Fruit fly (Drosophila melanogaster): ENCODE data around the gene CG13690.

The CG13690 gene

DNA sequence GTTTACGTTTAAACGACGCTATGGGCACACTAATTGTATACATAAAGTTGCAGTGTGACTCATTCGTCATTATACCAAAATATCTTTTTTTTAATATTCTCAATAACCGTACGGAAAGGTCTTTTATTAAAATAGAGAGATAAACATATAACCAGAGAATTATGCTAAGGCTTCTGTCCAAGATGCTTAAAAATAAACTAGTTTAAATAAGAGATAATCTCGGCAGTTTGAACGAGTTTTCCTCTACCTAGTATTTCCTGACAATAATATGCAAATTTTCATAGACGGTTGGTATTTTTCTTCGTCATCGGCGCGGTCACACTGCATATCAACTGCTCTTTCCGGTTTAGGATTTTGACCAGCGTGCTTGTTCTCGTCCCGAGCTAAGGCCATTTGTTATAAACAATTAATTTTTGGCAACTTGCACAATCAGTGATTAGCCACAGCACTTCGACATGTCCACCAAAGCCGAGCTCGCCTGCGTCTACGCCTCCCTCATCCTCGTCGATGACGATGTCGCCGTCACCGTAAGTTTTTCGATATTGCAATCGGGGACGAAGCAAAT is at the start of gene CG13690, which contains the start of gene RpLP1:
Gene CG13690 (minus strand): TSS at position 33 of the 565 bp plus-strand sequence.
Gene RpLP1 (plus strand): TSS at position 333 of the 565 bp plus-strand sequence.
- TF ChIP-seq Lpt (GFP tag; optimal IDR thresholded peaks at IDR 0.05) (no peak), net (GFP tag; optimal IDR thresholded peaks at IDR 0.05) (peak; percentile 76), CG31627 (GFP tag; optimal IDR thresholded peaks at IDR 0.05) (peak; percentile 42), CG9139 (GFP tag; optimal IDR thresholded peaks at IDR 0.05) (peak; percentile 64), acj6 (GFP tag; optimal IDR thresholded peaks at IDR 0.05) (peak; percentile 61), pdm3 (GFP tag; optimal IDR thresholded peaks at IDR 0.05) (peak; percentile 74), CG34406 (GFP tag; optimal IDR thresholded peaks at IDR 0.05) (peak; percentile 71), CG6808 (GFP tag; optimal IDR thresholded peaks at IDR 0.05) (peak; percentile 71), CG8632 (GFP tag; optimal IDR thresholded peaks at IDR 0.05) (peak; percentile 71), Ets96B (tag; optimal IDR thresholded peaks at IDR 0.05) (peak; percentile 39), Ets21C (GFP tag; optimal IDR thresholded peaks at IDR 0.05) (peak; percentile 32), CG16779 (tag; optimal IDR thresholded peaks at IDR 0.05) (peak; percentile 69), OdsH (GFP tag; optimal IDR thresholded peaks at IDR 0.05) (peak; percentile 61), fd85E (GFP tag; optimal IDR thresholded peaks at IDR 0.05) (peak; percentile 63), cyc (GFP tag; optimal IDR thresholded peaks at IDR 0.05) (peak; percentile 66), dsx (GFP tag; optimal IDR thresholded peaks at IDR 0.05; ENCODE audit: poor library complexity, severe bottlenecking) (peak; percentile 19), Eip78C (GFP tag) (peak; percentile 94), vri (GFP tag; optimal IDR thresholded peaks at IDR 0.05) (peak; percentile 78), Eip75B (GFP tag; optimal IDR thresholded peaks at IDR 0.05) (peak; percentile 76), ss (GFP tag; optimal IDR thresholded peaks at IDR 0.05) (peak; percentile 73 to 82), Hr39 (GFP tag; optimal IDR thresholded peaks at IDR 0.05) (peak; percentile 42), Hr4 (GFP tag; optimal IDR thresholded peaks at IDR 0.05) (no peak), eg (GFP tag; IDR thresholded peaks at IDR 0.05) (peak; percentile 63; the same call in 2 of the 3 replicates), topi (GFP tag; optimal IDR thresholded peaks at IDR 0.05) (peak; percentile 73), spab (GFP tag; optimal IDR thresholded peaks at IDR 0.05) (peak; percentile 18), Hr38 (GFP tag; optimal IDR thresholded peaks at IDR 0.05) (no peak), CG1621 (tag; optimal IDR thresholded peaks at IDR 0.05) (peak; percentile 63), Smox (GFP tag; optimal IDR thresholded peaks at IDR 0.05) (peak; percentile 68), CG11294 (GFP tag; IDR thresholded peaks at IDR 0.05) (no peak), CG8119 (GFP tag; IDR thresholded peaks at IDR 0.05) (no peak; the same call in 2 of the 3 replicates), CG10669 (GFP tag; optimal IDR thresholded peaks at IDR 0.05) (peak; percentile 43), Met (GFP tag; optimal IDR thresholded peaks at IDR 0.05) (peak; percentile 76), fkh (GFP tag; optimal IDR thresholded peaks at IDR 0.05) (peak; percentile 96), salr (GFP tag; optimal IDR thresholded peaks at IDR 0.05) (peak; percentile 4 to 38), CG3919 (GFP tag; optimal IDR thresholded peaks at IDR 0.05) (peak; percentile 81), CG4318 (GFP tag; optimal IDR thresholded peaks at IDR 0.05) (no peak), CG6163 (GFP tag; IDR thresholded peaks at IDR 0.05) (peak; percentile 49), CG15336 (GFP tag; IDR thresholded peaks at IDR 0.05) (0 out of 2 replicates have a peak, but pooled peaks have one; percentile 23), lz (GFP tag; optimal IDR thresholded peaks at IDR 0.05) (peak; percentile 69), Sox14 (GFP tag; optimal IDR thresholded peaks at IDR 0.05) (peak; percentile 66), Gug (GFP tag; IDR thresholded peaks at IDR 0.05) (no peak), CG11902 (GFP tag; optimal IDR thresholded peaks at IDR 0.05) (no peak), achi (GFP tag; optimal IDR thresholded peaks at IDR 0.05) (peak; percentile 68), fd59A (GFP tag; optimal IDR thresholded peaks at IDR 0.05) (peak; percentile 28), CG6792 (GFP tag; optimal IDR thresholded peaks at IDR 0.05) (peak; percentile 56), CG10631 (GFP tag; optimal IDR thresholded peaks at IDR 0.05) (no peak), CG8319 (GFP tag; optimal IDR thresholded peaks at IDR 0.05) (peak; percentile 38), CG6854 (GFP tag; optimal IDR thresholded peaks at IDR 0.05) (peak; percentile 90), dac (GFP tag; optimal IDR thresholded peaks at IDR 0.05) (peak; percentile 48), CG7368 (GFP tag; optimal IDR thresholded peaks at IDR 0.05) (peak; percentile 69), Sox15 (GFP tag; optimal IDR thresholded peaks at IDR 0.05) (no peak), CG11762 (GFP tag; optimal IDR thresholded peaks at IDR 0.05; ENCODE audit: insufficient read depth) (peak; percentile 36)
